Worm (Caenorhabditis elegans) whole organism, L2 larva: ENCODE data around the gene srw-44.

ENCODE experiments used
- crh-2 ChIP-seq: sonication (generic microtip); optimal IDR thresholded peaks from 2 replicates; lab custom pipeline; 2017; ENCODE audit warnings: missing biosample characterization, missing genetic modification characterization
- dmd-4 ChIP-seq: sonication (generic microtip); optimal IDR thresholded peaks from 2 replicates; lab custom pipeline; 2017; ENCODE audit warnings: missing biosample characterization, missing genetic modification characterization
- elt-1 ChIP-seq: fragments of 150-350 bp; optimal IDR thresholded peaks from 2 replicates; lab custom pipeline; 2014; ENCODE audit warnings: missing biosample characterization, missing genetic modification characterization
- elt-3 ChIP-seq: sonication (generic microtip); optimal IDR thresholded peaks from 2 replicates; lab custom pipeline; 2017; ENCODE audit warnings: missing biosample characterization, missing genetic modification characterization
- lin-39 ChIP-seq: fragments of 150-350 bp; optimal IDR thresholded peaks from 2 replicates; lab custom pipeline; 2014; ENCODE audit warnings: missing biosample characterization, missing genetic modification reagents, missing genetic modification characterization
- mdl-1 ChIP-seq, 2 experiments: fragments of 150-350 bp in 1 of 2; sonication (generic microtip) in 1 of 2; optimal IDR thresholded peaks; 2 replicates each; lab custom pipeline; 2017; ENCODE audit warnings: missing biosample characterization in 2 of 2, missing genetic modification characterization in 2 of 2
- nhr-11 ChIP-seq: fragments of 150-350 bp; optimal IDR thresholded peaks from 2 replicates; lab custom pipeline; 2014; ENCODE audit warnings: missing biosample characterization, missing genetic modification characterization
- nhr-12 ChIP-seq: fragments of 150-350 bp; optimal IDR thresholded peaks from 2 replicates; lab custom pipeline; 2014; ENCODE audit warnings: missing biosample characterization, missing genetic modification characterization
- nhr-6 ChIP-seq: fragments of 150-350 bp; optimal IDR thresholded peaks from 2 replicates; lab custom pipeline; 2014; ENCODE audit warnings: missing biosample characterization, missing genetic modification characterization
- peb-1 ChIP-seq: fragments of 150-350 bp; optimal IDR thresholded peaks from 2 replicates; lab custom pipeline; 2014; ENCODE audit warnings: missing biosample characterization, missing genetic modification characterization
- snpc-4 ChIP-seq: fragments of 150-350 bp; optimal IDR thresholded peaks from 2 replicates; lab custom pipeline; 2014; ENCODE audit warnings: missing biosample characterization, missing genetic modification characterization
- unc-55 ChIP-seq: fragments of 150-350 bp; sonication (generic microtip); optimal IDR thresholded peaks from 3 replicates; lab custom pipeline; 2014; ENCODE audit warnings: missing biosample characterization, missing genetic modification reagents, missing genetic modification characterization
- zag-1 ChIP-seq: fragments of 150-350 bp; optimal IDR thresholded peaks from 2 replicates; lab custom pipeline; 2014; ENCODE audit warnings: missing biosample characterization, missing genetic modification characterization
- ztf-1 ChIP-seq: fragments of 200-800 bp; sonication (Bioruptor generic); conservative IDR thresholded peaks from 2 replicates; pipeline ENCODE4 v1.3.6; 2022; ENCODE audit warnings: missing genetic modification characterization, missing compliant biosample characterization
- ztf-4 ChIP-seq: fragments of 150-350 bp; optimal IDR thresholded peaks from 2 replicates; lab custom pipeline; 2014; ENCODE audit warnings: missing biosample characterization, missing genetic modification characterization

srw-44 gene

DNA sequence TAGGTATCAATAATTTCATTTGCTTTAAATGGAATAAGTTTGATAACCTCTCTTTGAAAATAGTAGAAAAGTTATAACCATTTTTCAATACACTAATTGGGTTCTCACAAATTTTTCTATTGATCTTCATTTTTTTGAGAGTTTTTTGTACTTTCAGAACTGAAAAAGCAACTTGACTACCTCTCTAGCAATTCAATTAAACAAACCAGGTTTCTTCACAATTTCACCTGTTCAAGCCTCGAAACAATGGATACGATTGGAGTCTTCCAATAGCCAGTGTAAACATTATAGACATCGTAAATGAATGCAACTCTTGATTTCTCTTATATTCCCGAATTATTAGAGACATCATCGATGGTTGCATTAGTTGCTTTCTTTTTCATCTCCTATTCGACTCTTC is 49.9 kb downstream of the srw-44 start, which contains the start of gene srz-99:
Gene srz-99 (plus strand): TSS at position 301 of the 400 bp plus-strand sequence.
- TF ChIP-seq zag-1 (tag; lab: Kevin White, UChicago) (no peak), unc-55 (GFP tag; lab: Kevin White, UChicago) (no peak), nhr-12 (tag; lab: Kevin White, UChicago) (no peak), dmd-4 (tag; lab: Kevin White, UChicago) (no peak), nhr-6 (tag; lab: Kevin White, UChicago) (no peak), crh-2 (tag; lab: Kevin White, UChicago) (no peak), elt-3 (no peak)

DNA sequence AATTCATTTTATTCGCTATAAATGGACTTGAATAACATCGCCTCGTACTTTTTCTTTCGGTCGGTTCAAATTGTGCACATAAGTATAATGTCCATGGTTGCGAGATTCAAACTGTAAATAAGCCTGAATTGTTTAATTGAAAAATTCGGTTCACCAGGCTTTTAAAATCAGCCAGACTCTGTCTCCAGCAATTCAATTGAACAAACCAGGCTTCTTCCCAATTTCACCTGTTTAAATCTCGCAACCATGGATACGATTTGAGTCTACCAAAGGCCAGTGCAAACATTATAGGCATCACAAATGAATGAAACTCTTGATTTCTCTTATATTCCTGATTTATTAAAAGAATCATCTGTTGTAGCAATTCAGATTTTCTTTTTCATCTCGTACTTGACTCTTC is 51.5 kb downstream of the srw-44 start, which contains the start of gene srz-100:
Gene srz-100 (plus strand): TSS at position 301 of the 400 bp plus-strand sequence.
- TF ChIP-seq lin-39 (tag; lab: Kevin White, UChicago) = no peak
- no peak for TF ChIP-seq elt-1 (tag; lab: Kevin White, UChicago)
- TF ChIP-seq nhr-11 (tag; lab: Kevin White, UChicago) = no peak
- TF ChIP-seq mdl-1 (tag; optimal IDR thresholded peaks at IDR 0.05; lab: Kevin White, UChicago) = no peak
- no peak for TF ChIP-seq snpc-4 (tag; lab: Kevin White, UChicago)
- no peak for TF ChIP-seq dmd-4 (tag; lab: Kevin White, UChicago)
- TF ChIP-seq ztf-1 (GFP tag; lab: Robert Waterston, UW) = no peak
- no peak for TF ChIP-seq ztf-4 (tag; lab: Kevin White, UChicago)
- no peak for TF ChIP-seq unc-55 (GFP tag; lab: Kevin White, UChicago)
- TF ChIP-seq peb-1 (tag; lab: Kevin White, UChicago) = no peak
